Worm (Caenorhabditis elegans) whole organism, young adult: Measurements from ENCODE around the gene glb-30.

Experiments
- B0261.1 ChIP-seq: sonication (generic microtip); optimal IDR thresholded peaks from 2 replicates; lab custom pipeline; 2016; ENCODE audit warnings: mild to moderate bottlenecking, missing genetic modification characterization, moderate library complexity, missing compliant biosample characterization
- C17E4.6 ChIP-seq: fragments of 200-800 bp; sonication (Bioruptor generic); IDR thresholded peaks from 2 replicates; pipeline ENCODE4 v1.3.6; 2022; ENCODE audit warnings: missing genetic modification reagents, missing genetic modification characterization, missing compliant biosample characterization
- F22D6.2 ChIP-seq: sonication (generic microtip); optimal IDR thresholded peaks from 2 replicates; lab custom pipeline; 2016; ENCODE audit warnings: mild to moderate bottlenecking, missing genetic modification characterization, missing compliant biosample characterization
- F23B12.7 ChIP-seq: sonication (generic microtip); optimal IDR thresholded peaks from 2 replicates; lab custom pipeline; 2017; ENCODE audit warnings: missing genetic modification characterization, mild to moderate bottlenecking, missing compliant biosample characterization, antibody characterized with exemption, moderate library complexity; ENCODE audit not compliant: insufficient read depth
- F37B4.10 ChIP-seq: fragments of 200-800 bp; sonication (Bioruptor generic); IDR thresholded peaks from 2 replicates; pipeline ENCODE4 v1.3.6; 2022; ENCODE audit warnings: missing genetic modification characterization, missing compliant biosample characterization
- F57C9.4 ChIP-seq: sonication (generic microtip); optimal IDR thresholded peaks from 2 replicates; lab custom pipeline; 2017; ENCODE audit warnings: mild to moderate bottlenecking, missing genetic modification characterization, missing compliant biosample characterization
- Y53G8AR.9 ChIP-seq: fragments of 200-800 bp; sonication (Bioruptor generic); conservative IDR thresholded peaks from 2 replicates; pipeline ENCODE4 v1.3.6; 2022; ENCODE audit warnings: missing genetic modification reagents, missing genetic modification characterization, missing compliant biosample characterization
- Y95B8A.8 ChIP-seq: fragments of 200-800 bp; sonication (Bioruptor generic); IDR thresholded peaks from 2 replicates; pipeline ENCODE4 v1.3.6; 2022; ENCODE audit warnings: missing genetic modification reagents, missing genetic modification characterization, missing compliant biosample characterization
- atf-7 ChIP-seq: sonication (generic microtip); optimal IDR thresholded peaks from 2 replicates; lab custom pipeline; 2017; ENCODE audit warnings: mild to moderate bottlenecking, missing genetic modification characterization, missing compliant biosample characterization
- athp-1 ChIP-seq: sonication (generic microtip); optimal IDR thresholded peaks from 2 replicates; lab custom pipeline; 2017; ENCODE audit warnings: mild to moderate bottlenecking, missing genetic modification characterization, missing compliant biosample characterization
- attf-6 ChIP-seq: fragments of 200-800 bp; sonication (Bioruptor generic); IDR thresholded peaks from 2 replicates; pipeline ENCODE4 v1.3.6; 2022; ENCODE audit warnings: missing genetic modification reagents, missing genetic modification characterization, missing compliant biosample characterization
- bed-2 ChIP-seq: fragments of 200-800 bp; sonication (Bioruptor generic); IDR thresholded peaks from 2 replicates; pipeline ENCODE4 v1.3.6; 2022; ENCODE audit warnings: missing genetic modification reagents, missing genetic modification characterization, missing compliant biosample characterization
- cebp-2 ChIP-seq: fragments of 200-800 bp; sonication (Bioruptor generic); IDR thresholded peaks from 2 replicates; pipeline ENCODE4 v1.3.6; 2022; ENCODE audit warnings: missing genetic modification characterization, missing compliant biosample characterization
- ceh-27 ChIP-seq: fragments of 200-800 bp; sonication (Bioruptor generic); optimal IDR thresholded peaks from 2 replicates; lab custom pipeline; 2018; ENCODE audit warnings: mild to moderate bottlenecking, missing genetic modification characterization, moderate library complexity, missing compliant biosample characterization
- die-1 ChIP-seq: sonication (generic microtip); optimal IDR thresholded peaks from 2 replicates; lab custom pipeline; 2016; ENCODE audit warnings: missing genotype, mild to moderate bottlenecking, missing genetic modification characterization, missing compliant biosample characterization
- dox-1 ChIP-seq: fragments of 200-800 bp; sonication (Bioruptor generic); IDR thresholded peaks from 2 replicates; pipeline ENCODE4 v1.3.6; 2022; ENCODE audit warnings: missing genetic modification reagents, missing genetic modification characterization, missing compliant biosample characterization
- dpff-1 ChIP-seq: sonication (generic microtip); optimal IDR thresholded peaks from 2 replicates; lab custom pipeline; 2017; ENCODE audit warnings: mild to moderate bottlenecking, missing genetic modification characterization, missing compliant biosample characterization
- egl-44 ChIP-seq: fragments of 200-800 bp; sonication (Bioruptor generic); IDR thresholded peaks from 2 replicates; pipeline ENCODE4 v1.3.6; 2022; ENCODE audit warnings: missing genetic modification reagents, missing genetic modification characterization, missing compliant biosample characterization
- hlh-12 ChIP-seq: sonication (generic microtip); optimal IDR thresholded peaks from 2 replicates; lab custom pipeline; 2016; ENCODE audit warnings: missing genetic modification characterization, missing compliant biosample characterization
- hmg-20 ChIP-seq: fragments of 200-800 bp; sonication (Bioruptor generic); IDR thresholded peaks from 2 replicates; pipeline ENCODE4 v1.3.6; 2022; ENCODE audit warnings: missing genetic modification reagents, missing genetic modification characterization, missing compliant biosample characterization
- hsf-1 ChIP-seq: fragments of 200-800 bp; sonication (Bioruptor generic); IDR thresholded peaks from 2 replicates; pipeline ENCODE4 v1.3.6; 2022; ENCODE audit warnings: missing genetic modification reagents, missing genetic modification characterization, missing compliant biosample characterization
- lag-1 ChIP-seq: fragments of 200-800 bp; sonication (Bioruptor generic); IDR thresholded peaks from 2 replicates; pipeline ENCODE4 v1.3.6; 2022; ENCODE audit warnings: missing genetic modification reagents, missing genetic modification characterization, missing compliant biosample characterization
- let-526 ChIP-seq: fragments of 200-800 bp; sonication (Bioruptor generic); IDR thresholded peaks from 2 replicates; pipeline ENCODE4 v1.3.6; 2022; ENCODE audit warnings: missing genetic modification reagents, missing genetic modification characterization, missing compliant biosample characterization
- lin-26 ChIP-seq: fragments of 200-800 bp; sonication (Bioruptor generic); IDR thresholded peaks from 2 replicates; pipeline ENCODE4 v1.3.6; 2022; ENCODE audit warnings: missing genetic modification reagents, missing genetic modification characterization, missing compliant biosample characterization
- lin-35 ChIP-seq, 3 experiments: fragments of 150-350 bp in 2 of 3; sonication (generic microtip) in 1 of 3; optimal IDR thresholded peaks; 2 replicates each; lab custom pipeline; 2014 to 2018; ENCODE audit warnings: missing biosample characterization in 3 of 3, missing genetic modification characterization in 3 of 3, missing genetic modification reagents in 3 of 3
- lsl-1 ChIP-seq: fragments of 200-800 bp; sonication (Bioruptor generic); optimal IDR thresholded peaks from 2 replicates; lab custom pipeline; 2018; ENCODE audit warnings: mild to moderate bottlenecking, missing genetic modification characterization, moderate library complexity, missing compliant biosample characterization
- madf-3 ChIP-seq: fragments of 200-800 bp; sonication (Bioruptor generic); IDR thresholded peaks from 2 replicates; pipeline ENCODE4 v1.3.6; 2022; ENCODE audit warnings: missing genetic modification reagents, missing genetic modification characterization, missing compliant biosample characterization
- mcd-1 ChIP-seq: fragments of 200-800 bp; sonication (Bioruptor generic); IDR thresholded peaks from 2 replicates; pipeline ENCODE4 v1.3.6; 2022; ENCODE audit warnings: missing genetic modification reagents, missing genetic modification characterization, missing compliant biosample characterization
- mel-28 ChIP-seq: sonication (generic microtip); optimal IDR thresholded peaks from 2 replicates; lab custom pipeline; 2016; ENCODE audit warnings: borderline replicate concordance, mild to moderate bottlenecking, missing genetic modification characterization, missing compliant biosample characterization
- mes-4 ChIP-seq: sonication (generic microtip); optimal IDR thresholded peaks from 2 replicates; lab custom pipeline; 2016; ENCODE audit warnings: missing genotype, missing genetic modification characterization, missing compliant biosample characterization
- nfyb-1 ChIP-seq: fragments of 200-800 bp; sonication (Bioruptor generic); IDR thresholded peaks from 2 replicates; pipeline ENCODE4 v1.3.6; 2022; ENCODE audit warnings: missing genetic modification reagents, missing genetic modification characterization, missing compliant biosample characterization
- nhr-179 ChIP-seq: sonication (generic microtip); optimal IDR thresholded peaks from 2 replicates; lab custom pipeline; 2016; ENCODE audit warnings: mild to moderate bottlenecking, missing genetic modification characterization, missing compliant biosample characterization
- nhr-80 ChIP-seq: sonication (generic microtip); optimal IDR thresholded peaks from 2 replicates; lab custom pipeline; 2016; ENCODE audit warnings: missing genetic modification characterization, missing compliant biosample characterization
- snpc-4 ChIP-seq, 5 experiments: fragments of 150-350 bp in 1 of 5; sonication (generic microtip) in 4 of 5; optimal IDR thresholded peaks; 2 replicates each; lab custom pipeline; 2014 to 2018; ENCODE audit warnings: missing genetic modification characterization in 5 of 5, missing biosample characterization in 3 of 5, antibody characterized with exemption in 2 of 5, mild to moderate bottlenecking in 2 of 5, missing compliant biosample characterization in 2 of 5, missing genotype in 2 of 5, moderate library complexity in 2 of 5, missing genetic modification reagents in 1 of 5
- tbp1 ChIP-seq: fragments of 200-800 bp; sonication (Bioruptor generic); optimal IDR thresholded peaks from 2 replicates; lab custom pipeline; 2018; ENCODE audit warnings: mild to moderate bottlenecking, missing genetic modification characterization, missing compliant biosample characterization
- zfh-2 ChIP-seq: fragments of 200-800 bp; sonication (Bioruptor generic); conservative IDR thresholded peaks from 2 replicates; pipeline ENCODE4 v1.3.6; 2022; ENCODE audit warnings: missing genetic modification reagents, missing genetic modification characterization, missing compliant biosample characterization
- ztf-18 ChIP-seq: sonication (generic microtip); optimal IDR thresholded peaks from 2 replicates; lab custom pipeline; 2016; ENCODE audit warnings: missing genotype, mild to moderate bottlenecking, missing genetic modification characterization, missing compliant biosample characterization
- ztf-25 ChIP-seq: fragments of 200-800 bp; sonication (Bioruptor generic); IDR thresholded peaks from 2 replicates; pipeline ENCODE4 v1.3.6; 2022; ENCODE audit warnings: missing genetic modification reagents, missing genetic modification characterization, missing compliant biosample characterization
- ztf-26 ChIP-seq: sonication (generic microtip); optimal IDR thresholded peaks from 2 replicates; lab custom pipeline; 2017; ENCODE audit warnings: missing genetic modification characterization, missing compliant biosample characterization

glb-30 gene

DNA sequence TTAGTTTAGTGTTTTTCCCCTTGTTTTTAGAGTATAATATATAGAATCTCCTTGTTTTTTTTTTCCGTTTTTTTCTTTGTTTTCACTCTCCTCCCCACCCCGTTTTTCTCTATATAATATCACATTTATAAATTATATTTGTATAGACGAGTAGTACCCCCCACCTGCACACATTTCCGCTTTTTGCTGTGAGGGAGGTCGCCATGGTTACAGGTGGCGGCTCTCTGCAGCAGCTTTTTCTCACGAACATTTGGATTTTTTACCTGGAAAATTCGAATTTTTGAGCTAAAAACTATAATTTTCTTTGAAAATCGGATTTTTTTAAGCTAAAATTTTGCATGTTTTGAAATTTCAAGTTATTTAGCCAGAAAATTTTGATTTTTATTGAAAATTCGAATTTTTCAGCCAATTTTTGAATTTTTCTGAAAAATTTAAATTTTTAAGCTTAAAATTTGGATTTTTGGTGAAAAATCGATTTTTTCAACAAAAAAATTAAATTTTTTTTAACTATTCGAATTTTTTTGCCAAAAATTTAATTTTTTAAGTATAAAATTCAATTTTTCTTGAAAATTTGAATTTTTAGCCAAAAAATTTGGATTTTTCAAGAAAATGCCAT is 42.7 kb downstream of the glb-30 start (continued):
- no peak for TF ChIP-seq snpc-4 (GFP tag; optimal IDR thresholded peaks at IDR 0.05; lab: Kevin White, UChicago)
- no peak for TF ChIP-seq snpc-4 (tag; optimal IDR thresholded peaks at IDR 0.05; lab: Kevin White, UChicago)
- TF ChIP-seq lag-1 (GFP tag; lab: Robert Waterston, UW), result no peak
- no peak for TF ChIP-seq bed-2 (GFP tag; lab: Robert Waterston, UW)
- TF ChIP-seq dpff-1 (tag; lab: Kevin White, UChicago), result peak; percentile 56
- no peak for TF ChIP-seq let-526 (GFP tag; lab: Robert Waterston, UW)

ce11 chrIII:1622329-1622728 is 46.1 kb downstream of the glb-30 start:
- TF ChIP-seq mcd-1, result no peak
- TF ChIP-seq nhr-80 (tag; lab: Kevin White, UChicago), result peak; percentile 48
- TF ChIP-seq egl-44 (GFP tag; lab: Robert Waterston, UW), result no peak
- no peak for TF ChIP-seq ztf-18 (tag; lab: Kevin White, UChicago)
- TF ChIP-seq nfyb-1 (GFP tag; lab: Robert Waterston, UW), result peak; percentile 65

DNA sequence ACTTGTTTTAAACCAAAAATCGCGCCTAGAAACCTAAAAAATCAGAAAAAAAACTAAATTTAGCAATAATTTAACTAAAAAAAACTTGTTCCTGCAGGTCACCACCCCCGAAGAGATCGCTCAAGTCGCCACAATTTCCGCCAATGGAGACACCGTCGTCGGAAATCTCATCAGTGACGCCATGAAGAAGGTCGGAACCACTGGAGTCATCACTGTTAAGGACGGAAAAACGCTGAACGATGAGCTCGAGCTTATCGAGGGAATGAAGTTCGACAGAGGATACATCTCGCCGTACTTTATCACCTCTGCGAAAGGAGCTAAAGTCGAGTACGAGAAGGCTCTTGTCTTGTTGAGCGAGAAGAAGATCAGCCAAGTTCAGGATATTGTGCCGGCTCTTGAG is 47.1 kb downstream of the glb-30 start:
- TF ChIP-seq hmg-20 (0 out of 2 replicates have a peak, but pooled peaks have one; percentile 5), hsf-1 (GFP tag; lab: Robert Waterston, UW) (peak; percentile 24; the same call in 1 of the 2 replicates), zfh-2 (GFP tag; lab: Robert Waterston, UW) (peak; percentile 45; the same call in 1 of the 2 replicates), nfyb-1 (GFP tag; lab: Robert Waterston, UW) (peak; percentile 56; the same call in 1 of the 2 replicates), lin-35 (GFP tag; optimal IDR thresholded peaks at IDR 0.05; lab: Kevin White, UChicago) (no peak), F23B12.7 (tag; lab: Kevin White, UChicago) (no peak), tbp1 (GFP tag; lab: Kevin White, UChicago) (no peak), C17E4.6 (GFP tag; lab: Robert Waterston, UW) (no peak), hlh-12 (tag; lab: Kevin White, UChicago) (no peak), attf-6 (no peak), lag-1 (GFP tag; lab: Robert Waterston, UW) (no peak), F22D6.2 (no peak), ceh-27 (GFP tag; lab: Kevin White, UChicago) (no peak)

- TF ChIP-seq cebp-2 (GFP tag; lab: Robert Waterston, UW) (no peak), Y95B8A.8 (GFP tag; lab: Robert Waterston, UW) (no peak), athp-1 (tag; lab: Kevin White, UChicago) (no peak), mes-4 (tag; lab: Kevin White, UChicago) (no peak), hsf-1 (GFP tag; lab: Robert Waterston, UW) (0 out of 2 replicates have a peak, but pooled peaks have one; percentile 34), lin-26 (GFP tag; lab: Robert Waterston, UW) (peak; percentile 55; the same call in 1 of the 2 replicates), madf-3 (GFP tag; lab: Robert Waterston, UW) (0 out of 2 replicates have a peak, but pooled peaks have one; percentile 42), dox-1 (GFP tag; lab: Robert Waterston, UW) (peak; percentile 58), lsl-1 (GFP tag; lab: Kevin White, UChicago) (no peak), dpff-1 (tag; lab: Kevin White, UChicago) (no peak), mel-28 (no peak), ztf-25 (GFP tag; lab: Robert Waterston, UW) (no peak), ztf-26 (no peak), die-1 (tag; lab: Kevin White, UChicago) (no peak), Y53G8AR.9 (GFP tag; lab: Robert Waterston, UW) (0 out of 2 replicates have a peak, but pooled peaks have one; percentile 37), mcd-1 (0 out of 2 replicates have a peak, but pooled peaks have one; percentile 29), F37B4.10 (no peak), F57C9.4 (no peak), lag-1 (GFP tag; lab: Robert Waterston, UW) (no peak), zfh-2 (GFP tag; lab: Robert Waterston, UW) (0 out of 2 replicates have a peak, but pooled peaks have one; percentile 43), atf-7 (no peak), B0261.1 (tag; lab: Kevin White, UChicago) (no peak), nhr-179 (tag; lab: Kevin White, UChicago) (no peak)
- TF ChIP-seq, all 124 proteins: peak for 7
Measured at ce11 chrIII:1619890-1620289, 48.5 kb downstream of the glb-30 start.
